Fruit fly (Drosophila melanogaster) whole organism, embryonic: ENCODE measurements around the gene CG12206.

Experiments used
- BtbVII ChIP-seq: fragments of 200-800 bp; sonication (Bioruptor generic); optimal IDR thresholded peaks from 3 replicates; lab custom pipeline; 2017; ENCODE audit warnings: missing biosample characterization, mild to moderate bottlenecking, missing genetic modification characterization
- CG10209 ChIP-seq: fragments of 200-800 bp; sonication (Bioruptor generic); optimal IDR thresholded peaks from 3 replicates; lab custom pipeline; 2017; ENCODE audit warnings: missing biosample characterization, mild to moderate bottlenecking, missing genetic modification characterization, missing genetic modification reagents
- CG11723 ChIP-seq: fragments of 200-800 bp; sonication (Bioruptor generic); optimal IDR thresholded peaks from 2 replicates; lab custom pipeline; 2017; ENCODE audit warnings: missing biosample characterization, mild to moderate bottlenecking, missing genetic modification characterization
- CG12769 ChIP-seq: fragments of 200-800 bp; sonication (Bioruptor generic); optimal IDR thresholded peaks from 2 replicates; lab custom pipeline; 2019; ENCODE audit warnings: missing biosample characterization, mild to moderate bottlenecking, missing genetic modification characterization, moderate library complexity
- CG13424 ChIP-seq: fragments of 200-800 bp; sonication (Bioruptor generic); optimal IDR thresholded peaks from 2 replicates; lab custom pipeline; 2019; ENCODE audit warnings: missing biosample characterization, mild to moderate bottlenecking, missing genetic modification characterization, moderate library complexity
- CG13775 ChIP-seq: fragments of 200-800 bp; sonication (Bioruptor generic); optimal IDR thresholded peaks from 3 replicates; lab custom pipeline; 2017; ENCODE audit warnings: missing biosample characterization, mild to moderate bottlenecking, missing genetic modification characterization
- CG14014 ChIP-seq: fragments of 200-800 bp; sonication (Bioruptor generic); IDR thresholded peaks from 2 replicates; pipeline ENCODE4 v1.3.6; 2022; ENCODE audit warnings: missing biosample characterization, missing genetic modification characterization
- CG16863 ChIP-seq: fragments of 200-800 bp; sonication (Bioruptor generic); optimal IDR thresholded peaks from 3 replicates; lab custom pipeline; 2016; ENCODE audit warnings: missing biosample characterization, missing genetic modification characterization
- CG17359 ChIP-seq: fragments of 200-800 bp; sonication (Bioruptor generic); optimal IDR thresholded peaks from 3 replicates; lab custom pipeline; 2018; ENCODE audit warnings: missing biosample characterization, mild to moderate bottlenecking, missing genetic modification characterization, moderate library complexity
- CG17912 ChIP-seq: fragments of 200-800 bp; sonication (Bioruptor generic); optimal IDR thresholded peaks from 2 replicates; lab custom pipeline; 2018; ENCODE audit warnings: missing biosample characterization, mild to moderate bottlenecking, missing genetic modification characterization
- CG32767 ChIP-seq: fragments of 200-800 bp; sonication (Bioruptor generic); IDR thresholded peaks from 2 replicates; pipeline ENCODE4 v1.3.6; 2022; ENCODE audit warnings: missing biosample characterization, missing genetic modification characterization
- CG3281 ChIP-seq: fragments of 200-800 bp; sonication (Bioruptor generic); optimal IDR thresholded peaks from 3 replicates; lab custom pipeline; 2017; ENCODE audit warnings: missing biosample characterization, mild to moderate bottlenecking, missing genetic modification characterization
- CG6689 ChIP-seq: fragments of 200-800 bp; sonication (Bioruptor generic); IDR thresholded peaks from 2 replicates; pipeline ENCODE4 v1.3.6; 2022; ENCODE audit warnings: missing biosample characterization, missing genetic modification characterization
- CG7839 ChIP-seq: fragments of 200-800 bp; sonication (Bioruptor generic); optimal IDR thresholded peaks from 3 replicates; lab custom pipeline; 2018; ENCODE audit warnings: missing biosample characterization, mild to moderate bottlenecking, missing genetic modification characterization, moderate library complexity
- CG8388 ChIP-seq: fragments of 200-800 bp; sonication (Bioruptor generic); optimal IDR thresholded peaks from 2 replicates; lab custom pipeline; 2019; ENCODE audit warnings: missing biosample characterization, mild to moderate bottlenecking, missing genetic modification characterization, moderate library complexity
- D ChIP-seq, 2 experiments: fragments of 200-800 bp in 1 of 2; fragments of >200 bp in 1 of 2; sonication (Bioruptor generic) in 1 of 2; optimal IDR thresholded peaks; 2 replicates in 1 of 2; 3 replicates in 1 of 2; lab custom pipeline; 2017; ENCODE audit warnings: mild to moderate bottlenecking in 1 of 2, missing biosample characterization in 1 of 2, missing genetic modification characterization in 1 of 2, missing genetic modification reagents in 1 of 2
- D19A ChIP-seq: fragments of 200-800 bp; optimal IDR thresholded peaks from 3 replicates; lab custom pipeline; 2019; ENCODE audit warnings: missing biosample characterization, mild to moderate bottlenecking, missing genetic modification characterization, moderate library complexity
- Dll ChIP-seq: fragments of 200-800 bp; sonication (Bioruptor generic); IDR thresholded peaks from 4 replicates; pipeline ENCODE4 v1.3.6; 2022; ENCODE audit warnings: missing biosample characterization, missing genetic modification characterization; ENCODE audit not compliant: partially characterized antibody
- Drgx ChIP-seq: fragments of 200-800 bp; sonication (Bioruptor generic); IDR thresholded peaks from 2 replicates; pipeline ENCODE4 v1.3.6; 2022; ENCODE audit warnings: missing biosample characterization, missing genetic modification characterization
- Ets65A ChIP-seq: fragments of 200-800 bp; sonication (Bioruptor generic); peaks from one replicate; lab custom pipeline; 2016; ENCODE audit warnings: missing biosample characterization, missing genetic modification characterization
- Ets97D ChIP-seq: fragments of 200-800 bp; sonication (Bioruptor generic); optimal IDR thresholded peaks from 3 replicates; lab custom pipeline; 2016; ENCODE audit warnings: missing biosample characterization, missing genetic modification characterization
- HmgD ChIP-seq: fragments of 200-800 bp; sonication (Bioruptor generic); optimal IDR thresholded peaks from 3 replicates; lab custom pipeline; 2016; ENCODE audit warnings: missing biosample characterization, missing genetic modification characterization
- Med ChIP-seq: fragments of 200-800 bp; sonication (Bioruptor generic); peaks from one replicate; lab custom pipeline; 2016; ENCODE audit warnings: missing biosample characterization, missing genetic modification characterization, mild to moderate bottlenecking, inconsistent platforms, moderate library complexity
- Nf-YC ChIP-seq: fragments of 200-800 bp; optimal IDR thresholded peaks from 3 replicates; lab custom pipeline; 2019; ENCODE audit warnings: missing biosample characterization, mild to moderate bottlenecking, missing genetic modification characterization, moderate library complexity
- Scr ChIP-seq: fragments of 200-800 bp; sonication (Bioruptor generic); IDR thresholded peaks from 2 replicates; pipeline ENCODE4 v1.3.6; 2022; ENCODE audit warnings: missing biosample characterization, missing genetic modification characterization; ENCODE audit not compliant: partially characterized antibody
- Sox102F ChIP-seq: fragments of 200-800 bp; sonication (Bioruptor generic); optimal IDR thresholded peaks from 2 replicates; lab custom pipeline; 2018; ENCODE audit warnings: missing biosample characterization, mild to moderate bottlenecking, missing genetic modification characterization, moderate library complexity
- YL-1 ChIP-seq: fragments of 200-800 bp; sonication (Bioruptor generic); optimal IDR thresholded peaks from 3 replicates; lab custom pipeline; 2017; ENCODE audit warnings: missing biosample characterization, mild to moderate bottlenecking, missing genetic modification characterization
- amos ChIP-seq: fragments of 200-800 bp; sonication (Bioruptor generic); IDR thresholded peaks from 2 replicates; pipeline ENCODE4 v1.3.6; 2022; ENCODE audit warnings: missing biosample characterization, missing genetic modification characterization; ENCODE audit not compliant: partially characterized antibody
- ash1 ChIP-seq: fragments of 200-800 bp; sonication (Bioruptor generic); optimal IDR thresholded peaks from 2 replicates; lab custom pipeline; 2018; ENCODE audit warnings: missing biosample characterization, mild to moderate bottlenecking, missing genetic modification characterization
- dati ChIP-seq: fragments of 200-800 bp; sonication (Bioruptor generic); IDR thresholded peaks from 2 replicates; pipeline ENCODE4 v1.3.6; 2022; ENCODE audit warnings: missing biosample characterization, missing genetic modification characterization
- dmrt11E ChIP-seq: fragments of 200-800 bp; sonication (Bioruptor generic); optimal IDR thresholded peaks from 3 replicates; lab custom pipeline; 2018; ENCODE audit warnings: missing biosample characterization, mild to moderate bottlenecking, missing genetic modification characterization, moderate library complexity
- ewg ChIP-seq: fragments of 200-800 bp; sonication (Bioruptor generic); optimal IDR thresholded peaks from 3 replicates; lab custom pipeline; 2017; ENCODE audit warnings: mild to moderate bottlenecking, missing biosample characterization, missing genetic modification reagents, missing genetic modification characterization
- gfzf ChIP-seq: fragments of 200-800 bp; sonication (Bioruptor generic); optimal IDR thresholded peaks from 2 replicates; lab custom pipeline; 2016; ENCODE audit warnings: missing biosample characterization, mild to moderate bottlenecking, missing genetic modification characterization, moderate library complexity
- jing ChIP-seq: fragments of 200-800 bp; sonication (Bioruptor generic); optimal IDR thresholded peaks from 2 replicates; lab custom pipeline; 2018; ENCODE audit warnings: missing biosample characterization, mild to moderate bottlenecking, missing genetic modification characterization
- lab ChIP-seq: fragments of 200-800 bp; sonication (Bioruptor generic); optimal IDR thresholded peaks from 3 replicates; lab custom pipeline; 2017; ENCODE audit warnings: missing biosample characterization, missing genetic modification characterization, mild to moderate bottlenecking, moderate library complexity, missing genetic modification reagents
- nom ChIP-seq: fragments of 200-800 bp; sonication (Bioruptor generic); optimal IDR thresholded peaks from 2 replicates; lab custom pipeline; 2017; ENCODE audit warnings: missing biosample characterization, missing genetic modification characterization, mild to moderate bottlenecking, moderate library complexity, missing genetic modification reagents
- seq ChIP-seq: fragments of 200-800 bp; sonication (Bioruptor generic); IDR thresholded peaks from 2 replicates; pipeline ENCODE4 v1.3.6; 2022; ENCODE audit warnings: missing biosample characterization, missing genetic modification characterization
- sima ChIP-seq: fragments of 200-800 bp; sonication (Bioruptor generic); optimal IDR thresholded peaks from 2 replicates; lab custom pipeline; 2016; ENCODE audit warnings: missing biosample characterization, missing genetic modification characterization
- sisA ChIP-seq: fragments of 200-800 bp; sonication (Bioruptor generic); IDR thresholded peaks from 2 replicates; pipeline ENCODE4 v1.3.6; 2022; ENCODE audit warnings: missing biosample characterization, missing genetic modification characterization
- slbo ChIP-seq: fragments of 200-800 bp; sonication (Bioruptor generic); IDR thresholded peaks from 2 replicates; pipeline ENCODE4 v1.3.6; 2022; ENCODE audit warnings: missing biosample characterization, missing genetic modification characterization
- slou ChIP-seq: fragments of 200-800 bp; sonication (Bioruptor generic); optimal IDR thresholded peaks from 3 replicates; lab custom pipeline; 2016; ENCODE audit warnings: missing biosample characterization, missing genetic modification characterization
- sqz ChIP-seq: fragments of 200-800 bp; sonication (Bioruptor generic); optimal IDR thresholded peaks from 3 replicates; lab custom pipeline; 2018; ENCODE audit warnings: missing biosample characterization, mild to moderate bottlenecking, missing genetic modification characterization

Gene CG12206

DNA sequence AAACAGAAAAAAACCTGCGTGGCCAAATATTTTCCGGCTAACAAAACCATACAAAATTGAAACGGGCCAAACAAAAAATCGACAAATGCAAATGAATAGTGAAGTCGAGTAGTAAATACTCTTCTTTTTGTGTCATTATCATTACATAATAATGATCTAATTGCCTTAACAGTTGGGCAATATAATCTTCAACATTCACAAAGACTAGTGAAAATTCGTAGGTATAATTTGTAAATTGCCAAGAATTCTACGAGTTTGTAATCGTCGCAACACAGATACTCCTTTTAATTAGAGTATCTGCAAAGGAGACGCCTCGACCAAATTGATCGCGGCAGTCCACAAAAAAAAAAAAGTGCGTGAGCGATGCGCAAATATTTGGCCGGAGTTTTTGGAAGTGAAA, 36.8 kb downstream of the CG12206 start (continued):
- TF ChIP-seq CG16863 (GFP tag; lab: Kevin White, UChicago): no peak
- peak; percentile 17 for TF ChIP-seq sqz (GFP tag; lab: Kevin White, UChicago)
- peak; percentile 14 for TF ChIP-seq CG7839 (tag; lab: Kevin White, UChicago)
- TF ChIP-seq Nf-YC (tag; lab: Kevin White, UChicago): no peak
- TF ChIP-seq D19A (tag; lab: Kevin White, UChicago): peak; percentile 75
- TF ChIP-seq YL-1 (GFP tag; lab: Kevin White, UChicago): no peak
- no peak for TF ChIP-seq CG17912 (GFP tag; lab: Kevin White, UChicago)
- TF ChIP-seq jing (GFP tag; lab: Kevin White, UChicago): no peak
- no peak for TF ChIP-seq ewg (GFP tag; lab: Kevin White, UChicago)
- TF ChIP-seq ash1: no peak
- TF ChIP-seq slou: no peak
- no peak for TF ChIP-seq CG32767 (GFP tag; lab: Robert Waterston, UW)
- peak; percentile 7 for TF ChIP-seq CG3281 (GFP tag; lab: Kevin White, UChicago)
- peak; percentile 14 for TF ChIP-seq lab (GFP tag; lab: Kevin White, UChicago)
- TF ChIP-seq CG17359 (tag; lab: Kevin White, UChicago): peak; percentile 43
- 0 out of 2 replicates have a peak, but pooled peaks have one; percentile 18 for TF ChIP-seq slbo
- peak; percentile 14 for TF ChIP-seq CG13424 (tag; lab: Kevin White, UChicago)
- peak; percentile 35 for TF ChIP-seq Med (GFP tag; lab: Kevin White, UChicago)
- TF ChIP-seq Sox102F (GFP tag; lab: Kevin White, UChicago): peak; percentile 26
- TF ChIP-seq amos: no peak
- no peak for TF ChIP-seq CG10209 (GFP tag; lab: Kevin White, UChicago)
- TF ChIP-seq seq (GFP tag; lab: Robert Waterston, UW): no peak
- TF ChIP-seq, all 482 proteins: peak for 24

DNA sequence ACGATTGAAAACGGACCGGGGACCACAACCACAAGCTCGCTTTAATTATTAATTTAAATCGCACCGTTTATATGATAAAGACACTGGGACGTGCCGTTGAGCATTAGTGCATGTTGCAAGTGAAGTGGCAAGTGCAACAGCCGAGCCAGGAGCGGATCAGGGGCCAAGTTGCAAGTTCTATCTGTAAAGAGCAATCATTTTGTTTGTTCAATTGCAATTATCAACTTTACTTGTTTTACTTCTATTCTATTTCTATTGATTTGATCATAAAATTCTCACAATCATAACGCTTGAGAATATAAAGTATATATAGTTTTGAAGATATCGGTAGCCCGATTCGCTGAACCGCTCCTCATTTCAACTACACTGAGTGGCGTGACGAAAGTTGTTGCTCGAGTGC, 38.1 kb downstream of the CG12206 start:
- peak; percentile 47 for TF ChIP-seq nom
- TF ChIP-seq Med (GFP tag; lab: Kevin White, UChicago): peak; percentile 17
- TF ChIP-seq Drgx (GFP tag; lab: Robert Waterston, UW): peak; percentile 64
- TF ChIP-seq CG14014: no peak
- TF ChIP-seq Ets65A (GFP tag; lab: Kevin White, UChicago): peak; percentile 73

DNA sequence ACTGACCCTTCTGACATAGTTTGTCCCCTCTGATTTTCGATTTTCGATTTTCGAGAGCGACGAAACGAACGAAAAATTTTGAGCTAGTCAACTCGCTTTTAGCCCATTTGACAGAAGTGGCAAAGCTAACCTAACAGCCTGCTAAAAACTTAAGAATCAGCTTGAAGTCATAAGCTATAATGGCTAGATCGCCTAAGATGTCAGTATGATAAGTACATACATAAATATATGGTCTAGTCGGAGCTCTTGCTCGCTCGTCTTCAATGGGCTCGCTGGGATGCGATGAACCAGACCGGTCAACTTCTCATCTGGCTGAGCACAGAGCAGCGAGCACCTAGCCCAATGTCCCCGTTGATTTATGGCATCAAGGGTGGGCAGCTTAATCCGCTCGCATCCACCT, 38.6 kb downstream of the CG12206 start, which contains the start of gene CG14269:
Gene CG14269 (minus strand): TSS at position 101 of the 400 bp plus-strand sequence.
- no peak for TF ChIP-seq sima (GFP tag; lab: Kevin White, UChicago)
- TF ChIP-seq CG6689 (GFP tag; lab: Robert Waterston, UW): no peak
- TF ChIP-seq CG8388 (GFP tag; lab: Kevin White, UChicago): no peak
- TF ChIP-seq sisA (GFP tag; lab: Robert Waterston, UW): no peak
- no peak for TF ChIP-seq Scr (GFP tag; lab: Robert Waterston, UW)
- TF ChIP-seq Dll (GFP tag; lab: Robert Waterston, UW): no peak
- TF ChIP-seq BtbVII: no peak
- no peak for TF ChIP-seq Ets97D (GFP tag; lab: Kevin White, UChicago)
- TF ChIP-seq CG11723 (GFP tag; lab: Kevin White, UChicago): no peak
- no peak for TF ChIP-seq dati (GFP tag; lab: Robert Waterston, UW)
- TF ChIP-seq gfzf (GFP tag; lab: Kevin White, UChicago): no peak
- no peak for TF ChIP-seq HmgD (GFP tag; lab: Kevin White, UChicago)
- no peak for TF ChIP-seq dmrt11E (tag; lab: Kevin White, UChicago)
- no peak for TF ChIP-seq D (optimal IDR thresholded peaks at IDR 0.05; lab: Kevin White, UChicago)
- no peak for TF ChIP-seq D (GFP tag; optimal IDR thresholded peaks at IDR 0.05; lab: Kevin White, UChicago)
- TF ChIP-seq CG13775 (GFP tag; lab: Kevin White, UChicago): no peak
- TF ChIP-seq CG12769 (tag; lab: Kevin White, UChicago): no peak
